Worm (Caenorhabditis elegans): Measurements from ENCODE around the gene perm-4.

Gene perm-4

DNA sequence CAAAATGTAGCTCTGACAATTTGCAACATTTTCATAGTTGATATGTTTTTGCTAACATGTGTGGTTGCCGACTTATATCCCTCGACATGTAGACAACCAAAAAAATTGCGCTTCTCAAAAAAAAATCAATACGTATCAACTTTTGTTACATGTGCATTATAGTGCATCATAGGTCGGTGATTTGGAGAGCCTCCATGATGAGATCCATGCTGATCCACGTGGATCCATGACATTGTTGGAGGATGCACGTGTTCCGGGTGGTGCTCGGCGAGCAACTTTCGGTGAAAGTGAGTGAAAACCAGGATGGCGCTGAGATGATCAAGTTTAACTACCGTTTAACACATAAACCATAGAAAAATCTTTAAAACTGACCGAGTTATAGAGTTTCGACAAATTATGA lies 13.9 kb downstream of the perm-4 start:
- TF ChIP-seq F13H6.1 (tag; optimal IDR thresholded peaks at IDR 0.05) (peak; percentile 20), elt-1 (tag; optimal IDR thresholded peaks at IDR 0.05) (no peak)

DNA sequence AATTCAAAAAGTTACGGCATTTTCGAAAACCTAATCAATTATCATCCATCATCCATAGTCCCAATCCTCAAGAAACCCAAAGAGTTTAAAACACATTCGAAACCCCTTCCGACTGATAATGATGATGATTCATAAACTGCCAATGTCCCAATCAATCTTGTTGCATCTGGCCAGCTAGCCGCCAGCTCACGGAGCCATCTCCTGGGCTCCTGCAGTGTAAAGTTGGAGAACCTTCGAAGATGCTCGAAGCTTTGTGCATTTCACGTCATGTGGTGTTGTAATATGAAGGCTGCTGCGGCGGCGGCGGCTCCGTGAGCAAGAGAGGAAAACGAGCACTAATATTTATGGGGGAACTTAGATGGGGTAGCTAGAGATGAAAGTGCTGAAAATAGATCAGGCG lies 16.9 kb downstream of the perm-4 start:
- TF ChIP-seq elt-1 (tag; optimal IDR thresholded peaks at IDR 0.05) (no peak), ztf-4 (tag; optimal IDR thresholded peaks at IDR 0.05) (peak; percentile 40), nhr-11 (tag; optimal IDR thresholded peaks at IDR 0.05) (no peak), Y55F3AM.14 (GFP tag; optimal IDR thresholded peaks at IDR 0.05) (no peak), sma-9 (GFP tag; optimal IDR thresholded peaks at IDR 0.05) (peak; percentile 52), sma-9 (tag; optimal IDR thresholded peaks at IDR 0.05) (no peak), gmeb-1 (tag; optimal IDR thresholded peaks at IDR 0.05) (no peak), F13H6.1 (tag; optimal IDR thresholded peaks at IDR 0.05) (peak; percentile 82), C34F6.9 (tag; optimal IDR thresholded peaks at IDR 0.05) (no peak), peb-1 (tag; optimal IDR thresholded peaks at IDR 0.05) (no peak), nhr-77 (tag; optimal IDR thresholded peaks at IDR 0.05) (no peak), sem-4 (tag; optimal IDR thresholded peaks at IDR 0.05) (no peak), dmd-4 (tag; optimal IDR thresholded peaks at IDR 0.05) (no peak), nhr-6 (tag; optimal IDR thresholded peaks at IDR 0.05) (no peak), aly-2 (tag; optimal IDR thresholded peaks at IDR 0.05) (no peak), fos-1 (tag; optimal IDR thresholded peaks at IDR 0.05) (no peak), ceh-16 (tag; optimal IDR thresholded peaks at IDR 0.05) (no peak), mbf-1 (tag; optimal IDR thresholded peaks at IDR 0.05) (no peak), lsy-2 (tag; optimal IDR thresholded peaks at IDR 0.05) (peak in 1 of 2 experiments; percentile 23), unc-55 (GFP tag; optimal IDR thresholded peaks at IDR 0.05) (no peak), nhr-129 (tag; optimal IDR thresholded peaks at IDR 0.05) (peak; percentile 66), R02D3.7 (tag; optimal IDR thresholded peaks at IDR 0.05) (no peak), sma-3 (GFP tag; optimal IDR thresholded peaks at IDR 0.05) (no peak), nhr-12 (tag; optimal IDR thresholded peaks at IDR 0.05) (no peak), ZK546.5 (tag; optimal IDR thresholded peaks at IDR 0.05) (no peak), nhr-23 (tag; optimal IDR thresholded peaks at IDR 0.05) (no peak)

DNA sequence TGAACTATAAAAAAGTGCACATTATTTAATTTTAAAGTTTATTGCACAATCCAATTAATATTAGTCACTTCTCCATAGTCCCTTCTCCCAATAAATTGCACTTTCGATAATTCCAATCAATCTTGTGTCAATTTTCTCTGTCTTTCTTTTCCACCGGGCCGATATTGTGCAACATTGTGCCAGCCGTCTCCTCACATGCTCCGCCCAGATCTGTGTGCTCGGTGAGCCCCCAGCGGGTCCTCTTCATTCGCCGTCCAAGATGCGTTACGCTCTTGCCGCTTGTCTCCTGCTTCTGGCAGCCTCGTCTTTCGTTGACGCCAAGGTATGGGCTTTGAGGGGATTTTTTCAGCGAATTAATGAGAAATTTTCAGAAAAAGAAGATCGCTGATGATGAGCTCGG lies 17.7 kb downstream of the perm-4 start, which contains the start of gene ost-1:
Gene ost-1 (plus strand): TSS at position 207 of the 400 bp plus-strand sequence.
- TF ChIP-seq ceh-16 (tag; optimal IDR thresholded peaks at IDR 0.05) (no peak), nhr-129 (tag; optimal IDR thresholded peaks at IDR 0.05) (peak; percentile 35), sma-9 (GFP tag; optimal IDR thresholded peaks at IDR 0.05) (peak; percentile 3), sma-9 (tag; optimal IDR thresholded peaks at IDR 0.05) (no peak), F13H6.1 (tag; optimal IDR thresholded peaks at IDR 0.05) (peak; percentile 31), nhr-12 (tag; optimal IDR thresholded peaks at IDR 0.05) (no peak)

DNA sequence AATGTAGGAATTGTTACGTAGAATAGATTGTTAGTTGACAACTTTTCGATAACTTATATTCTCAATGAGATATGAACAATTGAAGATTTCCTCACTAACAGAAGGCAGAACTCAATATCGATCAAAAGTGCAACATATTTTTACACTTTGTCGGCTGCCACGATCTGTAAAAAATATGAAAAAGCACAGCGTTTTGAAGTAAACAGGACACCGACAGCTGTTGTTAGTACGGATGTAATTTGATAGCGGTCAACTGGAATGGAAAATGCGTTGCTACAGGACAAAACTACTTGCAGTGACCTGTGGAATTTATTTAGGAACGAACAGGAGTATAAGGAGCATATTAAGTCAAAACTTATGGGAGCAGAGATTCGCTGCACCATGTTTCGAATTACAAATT lies 18.9 kb downstream of the perm-4 start:
- no peak for TF ChIP-seq lin-39 (tag; optimal IDR thresholded peaks at IDR 0.05)
- TF ChIP-seq lsy-2 (tag; optimal IDR thresholded peaks at IDR 0.05): no peak
- no peak for TF ChIP-seq Y55F3AM.14 (GFP tag; optimal IDR thresholded peaks at IDR 0.05)
- no peak for TF ChIP-seq nhr-77 (tag; optimal IDR thresholded peaks at IDR 0.05)
- peak; percentile 52 for TF ChIP-seq F13H6.1 (tag; optimal IDR thresholded peaks at IDR 0.05)
- TF ChIP-seq alr-1 (tag; optimal IDR thresholded peaks at IDR 0.05): no peak
- TF ChIP-seq nhr-10 (tag; optimal IDR thresholded peaks at IDR 0.05): no peak
- TF ChIP-seq C34F6.9 (tag; optimal IDR thresholded peaks at IDR 0.05): no peak

DNA sequence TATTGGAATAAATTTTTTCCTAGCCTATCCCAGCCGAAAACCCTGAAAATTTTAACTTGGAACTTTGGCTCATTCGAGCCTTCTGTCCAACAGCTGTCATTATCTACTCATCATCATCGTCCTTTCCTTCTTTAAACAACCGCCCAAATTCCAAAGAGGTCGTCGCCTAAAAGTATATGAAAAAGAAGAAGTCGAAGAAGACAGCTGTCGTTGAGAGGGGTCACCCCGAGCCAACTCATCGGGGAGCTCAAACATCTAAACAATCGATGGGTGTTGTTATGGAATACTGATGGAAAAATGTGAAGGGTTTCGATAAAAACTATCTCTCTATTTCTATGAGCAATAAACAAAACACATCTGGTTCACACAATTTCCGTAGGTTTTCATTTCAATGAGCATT lies 19.8 kb downstream of the perm-4 start:
- peak; percentile 46 for TF ChIP-seq F13H6.1 (tag; optimal IDR thresholded peaks at IDR 0.05)
- no peak for TF ChIP-seq nhr-77 (tag; optimal IDR thresholded peaks at IDR 0.05)
- peak; percentile 2 for TF ChIP-seq sma-9 (GFP tag; optimal IDR thresholded peaks at IDR 0.05)
- no peak for TF ChIP-seq sma-9 (tag; optimal IDR thresholded peaks at IDR 0.05)
- no peak for TF ChIP-seq ztf-11 (tag; optimal IDR thresholded peaks at IDR 0.05)
- TF ChIP-seq nhr-25 (tag; optimal IDR thresholded peaks at IDR 0.05): no peak
- peak; percentile 47 for TF ChIP-seq nhr-129 (tag; optimal IDR thresholded peaks at IDR 0.05)

DNA sequence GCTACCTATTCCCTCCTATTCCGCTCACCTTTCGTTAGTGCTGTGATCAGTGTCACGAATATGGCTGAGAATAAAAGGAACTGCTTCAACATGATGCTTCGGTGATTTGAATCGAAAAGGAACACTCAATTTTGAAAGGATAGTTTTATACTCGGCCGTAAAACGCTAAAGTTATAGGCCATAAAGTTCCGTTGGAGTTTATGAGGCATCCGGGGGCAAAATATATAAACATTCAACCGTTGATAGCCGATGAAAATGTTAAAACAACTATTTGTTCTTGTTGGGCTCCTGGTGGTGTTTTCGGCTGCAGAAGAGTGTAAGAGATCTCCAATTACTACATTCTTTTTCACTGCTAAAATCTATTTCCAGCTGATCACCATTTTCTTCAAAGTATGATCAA lies 20.4 kb downstream of the perm-4 start, which contains the start of the genes C44B12.9 and C44B12.3:
Gene C44B12.9 (minus strand): TSS at position 101 of the 400 bp plus-strand sequence.
Gene C44B12.3 (plus strand): TSS at position 249 of the 400 bp plus-strand sequence.
- TF ChIP-seq lin-13 (GFP tag; optimal IDR thresholded peaks at IDR 0.05) (no peak), nhr-129 (tag; optimal IDR thresholded peaks at IDR 0.05) (no peak), nhr-25 (tag; optimal IDR thresholded peaks at IDR 0.05) (no peak), sem-4 (tag; optimal IDR thresholded peaks at IDR 0.05) (no peak), nhr-23 (tag; optimal IDR thresholded peaks at IDR 0.05) (no peak), F13H6.1 (tag; optimal IDR thresholded peaks at IDR 0.05) (no peak), peb-1 (tag; optimal IDR thresholded peaks at IDR 0.05) (no peak), skn-1 (tag; optimal IDR thresholded peaks at IDR 0.05) (no peak), sma-9 (GFP tag; optimal IDR thresholded peaks at IDR 0.05) (no peak), sma-9 (tag; optimal IDR thresholded peaks at IDR 0.05) (no peak), unc-39 (tag; optimal IDR thresholded peaks at IDR 0.05) (no peak), nhr-237 (tag; optimal IDR thresholded peaks at IDR 0.05) (no peak), ceh-82 (tag; optimal IDR thresholded peaks at IDR 0.05) (no peak), ceh-16 (tag; optimal IDR thresholded peaks at IDR 0.05) (no peak), R02D3.7 (tag; optimal IDR thresholded peaks at IDR 0.05) (no peak), unc-55 (GFP tag; optimal IDR thresholded peaks at IDR 0.05) (no peak), dmd-4 (tag; optimal IDR thresholded peaks at IDR 0.05) (no peak)

Measured in whole organism, L2 larva.